Fruit fly (Drosophila melanogaster) whole organism, wandering third instar larva: ENCODE results near the gene CG10470.

Experiments
- Mio ChIP-seq: sonication (Bioruptor generic); optimal IDR thresholded peaks from 2 replicates; lab custom pipeline; 2016; ENCODE audit warnings: missing biosample characterization, missing genetic modification characterization
- N ChIP-seq: fragments of >200 bp; optimal IDR thresholded peaks from 2 replicates; lab custom pipeline; 2018; ENCODE audit warnings: missing biosample characterization, missing external identifiers, missing genetic modification characterization
- OdsH ChIP-seq: fragments of 200-800 bp; sonication (Bioruptor generic); optimal IDR thresholded peaks from 2 replicates; lab custom pipeline; 2016; ENCODE audit warnings: missing biosample characterization, mild to moderate bottlenecking, missing genetic modification characterization
- h ChIP-seq: fragments of 200-800 bp; sonication (Bioruptor generic); optimal IDR thresholded peaks from 3 replicates; lab custom pipeline; 2016; ENCODE audit warnings: missing biosample characterization, mild to moderate bottlenecking, missing genetic modification characterization
- psq ChIP-seq: fragments of 200-800 bp; sonication (Bioruptor generic); optimal IDR thresholded peaks from 3 replicates; lab custom pipeline; 2017; ENCODE audit warnings: missing biosample characterization, mild to moderate bottlenecking, missing genetic modification characterization, moderate library complexity
- sage ChIP-seq: fragments of 200-800 bp; sonication (Bioruptor generic); optimal IDR thresholded peaks from 2 replicates; lab custom pipeline; 2016; ENCODE audit warnings: missing biosample characterization, mild to moderate bottlenecking, missing genetic modification characterization
- sv ChIP-seq: fragments of 200-800 bp; sonication (Bioruptor generic); optimal IDR thresholded peaks from 3 replicates; lab custom pipeline; 2016; ENCODE audit warnings: missing biosample characterization, missing genetic modification characterization
- usp ChIP-seq: fragments of >200 bp; optimal IDR thresholded peaks from 2 replicates; lab custom pipeline; 2017; ENCODE audit warnings: missing biosample characterization, missing genetic modification characterization

DNA sequence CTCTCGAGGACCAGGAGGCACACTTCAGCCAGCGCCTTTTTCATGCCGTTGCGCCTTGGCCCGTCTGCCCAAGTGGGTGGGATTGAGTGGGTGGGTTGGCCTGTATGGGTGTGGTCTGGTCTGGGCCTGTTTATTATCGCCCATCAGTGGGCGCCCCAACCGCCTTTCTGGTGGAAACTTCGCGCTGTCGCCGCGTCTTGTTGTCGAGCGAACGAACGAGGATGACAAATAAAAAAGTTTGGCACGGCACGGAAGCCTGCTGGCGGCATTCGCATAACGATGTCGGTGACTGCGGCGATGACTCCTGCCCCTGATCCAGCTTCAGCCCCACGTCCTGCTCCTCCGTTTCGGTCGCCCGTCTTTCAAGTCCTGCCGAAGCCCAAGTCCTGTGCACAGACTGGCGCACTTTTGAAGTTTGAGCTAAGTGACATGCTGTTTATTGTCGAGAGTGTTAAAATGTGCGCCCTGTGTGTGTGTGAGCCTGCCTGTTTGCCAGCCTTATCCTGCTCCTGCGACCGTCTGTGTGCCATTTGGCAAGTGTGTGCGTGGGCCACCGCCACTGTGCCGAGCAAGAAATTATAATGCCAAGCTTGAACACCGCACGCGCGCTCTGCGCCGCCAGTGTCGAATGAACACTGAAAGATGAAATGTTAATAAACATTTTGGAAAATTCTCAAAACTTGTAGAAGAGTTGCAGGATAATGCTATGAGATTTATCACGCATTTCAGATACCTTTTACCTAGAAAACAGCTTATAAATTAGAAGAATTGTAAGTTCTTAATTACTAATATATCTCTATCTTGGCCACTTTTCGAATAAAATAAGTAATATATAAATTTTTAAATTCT lies 34.6 kb upstream of the CG10470 start:
- TF ChIP-seq sv (GFP tag; lab: Kevin White, UChicago) (peak; percentile 38), psq (GFP tag; lab: Kevin White, UChicago) (peak; percentile 10), sage (GFP tag; lab: Kevin White, UChicago) (no peak), usp (GFP tag; lab: Kevin White, UChicago) (no peak), h (GFP tag; lab: Kevin White, UChicago) (peak; percentile 35), N (GFP tag; lab: Kevin White, UChicago) (no peak), Mio (GFP tag; lab: Kevin White, UChicago) (no peak), OdsH (GFP tag; lab: Kevin White, UChicago) (peak; percentile 27)
